Fruit fly (Drosophila melanogaster) whole organism, pupa: ENCODE results near the gene CG15553.
A peak's percentile ranks its signal among the peaks of the same experiment; 100 is the strongest.

Experiments
- CG10348 ChIP-seq: fragments of 200-800 bp; sonication (Bioruptor generic); IDR thresholded peaks from 2 replicates; pipeline ENCODE4 v1.3.6; 2022; ENCODE audit warnings: missing biosample characterization, missing genetic modification characterization
- CG12605 ChIP-seq: fragments of 200-800 bp; sonication (Bioruptor generic); IDR thresholded peaks from 2 replicates; pipeline ENCODE4 v1.3.6; 2022; ENCODE audit warnings: missing biosample characterization, missing genetic modification characterization
- CG13204 ChIP-seq: fragments of 200-800 bp; sonication (Bioruptor generic); optimal IDR thresholded peaks from 2 replicates; lab custom pipeline; 2018; ENCODE audit warnings: missing biosample characterization, mild to moderate bottlenecking, missing genetic modification characterization, moderate library complexity
- CG14655 ChIP-seq: fragments of 200-800 bp; sonication (Bioruptor generic); optimal IDR thresholded peaks from 3 replicates; lab custom pipeline; 2017; ENCODE audit warnings: mild to moderate bottlenecking, missing biosample characterization, missing genetic modification reagents, missing genetic modification characterization
- CG15710 ChIP-seq: fragments of 200-800 bp; sonication (Bioruptor generic); optimal IDR thresholded peaks from 2 replicates; lab custom pipeline; 2018; ENCODE audit warnings: missing biosample characterization, mild to moderate bottlenecking, missing genetic modification characterization, moderate library complexity
- CG17806 ChIP-seq: fragments of 200-800 bp; sonication (Bioruptor generic); optimal IDR thresholded peaks from 2 replicates; lab custom pipeline; 2018; ENCODE audit warnings: missing biosample characterization, mild to moderate bottlenecking, missing genetic modification characterization, moderate library complexity
- CG32121 ChIP-seq: fragments of 200-800 bp; sonication (Bioruptor generic); IDR thresholded peaks from 2 replicates; pipeline ENCODE4 v1.3.6; 2022; ENCODE audit warnings: missing biosample characterization, missing genetic modification characterization
- CG34367 ChIP-seq: fragments of 200-800 bp; sonication (Bioruptor generic); optimal IDR thresholded peaks from 2 replicates; lab custom pipeline; 2018; ENCODE audit warnings: missing biosample characterization, mild to moderate bottlenecking, missing genetic modification characterization
- CG4496 ChIP-seq: fragments of 200-800 bp; sonication (Bioruptor generic); IDR thresholded peaks from 3 replicates; pipeline ENCODE4 v1.3.6; 2022; ENCODE audit warnings: missing biosample characterization, missing genetic modification characterization
- CG8159 ChIP-seq: fragments of 200-800 bp; sonication (Bioruptor generic); optimal IDR thresholded peaks from 3 replicates; lab custom pipeline; 2018; ENCODE audit warnings: missing biosample characterization, mild to moderate bottlenecking, missing genetic modification characterization, moderate library complexity
- CG8301 ChIP-seq: fragments of 200-800 bp; sonication (Bioruptor generic); optimal IDR thresholded peaks from 2 replicates; lab custom pipeline; 2018; ENCODE audit warnings: missing biosample characterization, mild to moderate bottlenecking, missing genetic modification characterization
- CG9948 ChIP-seq: fragments of 200-800 bp; sonication (Bioruptor generic); optimal IDR thresholded peaks from 2 replicates; lab custom pipeline; 2018; ENCODE audit warnings: missing biosample characterization, mild to moderate bottlenecking, missing genetic modification characterization, moderate library complexity
- D1 ChIP-seq: fragments of 200-800 bp; sonication (Bioruptor generic); optimal IDR thresholded peaks from 2 replicates; lab custom pipeline; 2018; ENCODE audit warnings: missing biosample characterization, mild to moderate bottlenecking, missing genetic modification characterization, moderate library complexity
- EcR ChIP-seq: fragments of 200-800 bp; sonication (Bioruptor generic); optimal IDR thresholded peaks from 3 replicates; lab custom pipeline; 2019; ENCODE audit warnings: missing biosample characterization, missing genetic modification characterization, mild to moderate bottlenecking, moderate library complexity, missing genetic modification reagents
- Ets98B ChIP-seq: fragments of 200-800 bp; sonication (Bioruptor generic); IDR thresholded peaks from 2 replicates; pipeline ENCODE4 v1.3.6; 2022; ENCODE audit warnings: missing biosample characterization, missing genetic modification characterization
- Pif1A ChIP-seq: fragments of 200-800 bp; sonication (Bioruptor generic); optimal IDR thresholded peaks from 3 replicates; lab custom pipeline; 2016; ENCODE audit warnings: missing biosample characterization, missing genetic modification characterization
- Pif1B ChIP-seq: fragments of 200-800 bp; sonication (Bioruptor generic); optimal IDR thresholded peaks from 3 replicates; lab custom pipeline; 2016; ENCODE audit warnings: missing biosample characterization, missing genetic modification characterization
- Snoo ChIP-seq: fragments of 200-800 bp; sonication (Bioruptor generic); optimal IDR thresholded peaks from 3 replicates; lab custom pipeline; 2017; ENCODE audit warnings: missing biosample characterization, mild to moderate bottlenecking, missing genetic modification characterization, inconsistent platforms
- fd96Ca ChIP-seq: fragments of 200-800 bp; sonication (Bioruptor generic); IDR thresholded peaks from 3 replicates; pipeline ENCODE4 v1.3.6; 2022; ENCODE audit warnings: missing biosample characterization, missing genetic modification characterization
- gl ChIP-seq: fragments of 200-800 bp; sonication (Bioruptor generic); optimal IDR thresholded peaks from 2 replicates; lab custom pipeline; 2018; ENCODE audit warnings: missing biosample characterization, mild to moderate bottlenecking, missing genetic modification characterization
- rn ChIP-seq: fragments of 200-800 bp; sonication (Bioruptor generic); IDR thresholded peaks from 2 replicates; pipeline ENCODE4 v1.3.6; 2022; ENCODE audit warnings: missing biosample characterization, missing genetic modification characterization

Gene CG15553

dm6 chr3R:31060708-31061625, 40.0 kb downstream of the CG15553 start, which contains the start of gene dco:
TSS of gene dco (minus strand) at chr3R:31061210.
- TF ChIP-seq CG10348 (GFP tag; lab: Robert Waterston, UW), result no peak
- 0 out of 2 replicates have a peak, but pooled peaks have one; percentile 21 for TF ChIP-seq Ets98B
- peak; percentile 22 for TF ChIP-seq CG17806 (tag; lab: Kevin White, UChicago)
- TF ChIP-seq CG14655, result no peak
- peak; percentile 58 for TF ChIP-seq CG4496 (GFP tag; lab: Robert Waterston, UW)
- no peak for TF ChIP-seq fd96Ca (GFP tag; lab: Robert Waterston, UW)

dm6 chr3R:31059807-31060707, 40.9 kb downstream of the CG15553 start:
- peak; percentile 48; the same call in 1 of the 2 replicates for TF ChIP-seq CG32121 (GFP tag; lab: Robert Waterston, UW)
- peak; percentile 38 for TF ChIP-seq Pif1A (GFP tag; lab: Kevin White, UChicago)
- no peak for TF ChIP-seq CG15710 (tag; lab: Kevin White, UChicago)
- peak; percentile 37 for TF ChIP-seq CG8301 (tag; lab: Kevin White, UChicago)
- TF ChIP-seq CG13204, result no peak
- TF ChIP-seq rn (GFP tag; lab: Robert Waterston, UW), result peak; percentile 33; the same call in 1 of the 2 replicates
- TF ChIP-seq CG8159 (tag; lab: Kevin White, UChicago), result peak; percentile 24
- peak; percentile 75 for TF ChIP-seq Ets98B
- TF ChIP-seq CG4496 (GFP tag; lab: Robert Waterston, UW), result peak; percentile 78
- TF ChIP-seq CG12605 (GFP tag; lab: Robert Waterston, UW), result peak; percentile 70; the same call in 1 of the 2 replicates
- TF ChIP-seq EcR (GFP tag; lab: Kevin White, UChicago), result no peak
- peak; percentile 86 for TF ChIP-seq fd96Ca (GFP tag; lab: Robert Waterston, UW)
- peak; percentile 60 for TF ChIP-seq CG14655
- TF ChIP-seq CG17806 (tag; lab: Kevin White, UChicago), result peak; percentile 26
- no peak for TF ChIP-seq gl (tag; lab: Kevin White, UChicago)

dm6 chr3R:31059036-31059806, 41.7 kb downstream of the CG15553 start:
- TF ChIP-seq Pif1B, result peak; percentile 78
- peak; percentile 81 for TF ChIP-seq CG32121 (GFP tag; lab: Robert Waterston, UW)
- TF ChIP-seq CG8301 (tag; lab: Kevin White, UChicago), result peak; percentile 84
- peak; percentile 90 for TF ChIP-seq CG8159 (tag; lab: Kevin White, UChicago)
- TF ChIP-seq fd96Ca (GFP tag; lab: Robert Waterston, UW), result no peak
- TF ChIP-seq gl (tag; lab: Kevin White, UChicago), result peak; percentile 41
- TF ChIP-seq CG17806 (tag; lab: Kevin White, UChicago), result peak; percentile 84
- TF ChIP-seq CG15710 (tag; lab: Kevin White, UChicago), result peak; percentile 86
- TF ChIP-seq Pif1A (GFP tag; lab: Kevin White, UChicago), result no peak
- TF ChIP-seq CG9948 (tag; lab: Kevin White, UChicago), result peak; percentile 82
- TF ChIP-seq EcR (GFP tag; lab: Kevin White, UChicago), result no peak
- peak; percentile 56; the same call in 1 of the 2 replicates for TF ChIP-seq CG12605 (GFP tag; lab: Robert Waterston, UW)
- peak; percentile 85 for TF ChIP-seq CG14655
- no peak for TF ChIP-seq CG10348 (GFP tag; lab: Robert Waterston, UW)
- TF ChIP-seq D1 (tag; lab: Kevin White, UChicago), result peak; percentile 4
- TF ChIP-seq CG13204, result no peak
- TF ChIP-seq CG34367 (tag; lab: Kevin White, UChicago), result peak; percentile 70
- TF ChIP-seq rn (GFP tag; lab: Robert Waterston, UW), result 0 out of 2 replicates have a peak, but pooled peaks have one; percentile 56
- TF ChIP-seq CG4496 (GFP tag; lab: Robert Waterston, UW), result peak; percentile 89; the same call in 2 of the 3 replicates
- TF ChIP-seq Snoo, result peak; percentile 90
- TF ChIP-seq Ets98B, result peak; percentile 83

DNA sequence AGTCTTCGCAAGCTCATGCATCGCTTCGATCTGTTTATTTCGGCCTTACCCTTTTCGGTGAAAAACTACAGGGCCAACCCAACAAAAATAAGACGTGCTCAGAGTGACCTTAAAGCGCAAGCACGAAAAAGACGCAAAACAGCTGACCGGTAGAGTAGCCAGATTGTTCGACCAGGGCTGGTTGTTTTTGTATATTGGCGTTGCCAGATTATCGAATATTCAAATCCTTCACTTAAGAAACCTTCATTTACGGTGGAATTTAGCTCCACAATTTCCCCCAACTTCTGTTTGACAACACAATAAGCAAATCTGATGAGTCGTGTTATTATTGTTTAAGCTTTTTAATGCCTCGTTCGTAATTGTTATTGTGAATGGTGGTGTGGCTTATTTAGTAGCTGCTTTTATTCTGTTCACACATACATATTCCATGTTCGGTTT, 47.2 kb downstream of the CG15553 start, which contains the start of gene Chchd3:
TSS of gene Chchd3 (minus strand) at position 132 of the 438 bp plus-strand sequence.
- no peak for TF ChIP-seq Pif1B
- TF ChIP-seq D1 (tag; lab: Kevin White, UChicago), result no peak
- no peak for TF ChIP-seq CG8159 (tag; lab: Kevin White, UChicago)
- no peak for TF ChIP-seq CG8301 (tag; lab: Kevin White, UChicago)
- no peak for TF ChIP-seq CG4496 (GFP tag; lab: Robert Waterston, UW)
- no peak for TF ChIP-seq CG9948 (tag; lab: Kevin White, UChicago)
- no peak for TF ChIP-seq Snoo
- TF ChIP-seq CG34367 (tag; lab: Kevin White, UChicago), result no peak
- TF ChIP-seq CG14655, result no peak
- TF ChIP-seq EcR (GFP tag; lab: Kevin White, UChicago), result no peak
- no peak for TF ChIP-seq CG12605 (GFP tag; lab: Robert Waterston, UW)
- no peak for TF ChIP-seq CG32121 (GFP tag; lab: Robert Waterston, UW)
